Fruit fly (Drosophila melanogaster) whole organism, prepupa: ENCODE results near the gene CG8301.

Experiments used
- Blimp-1 ChIP-seq: fragments of 200-800 bp; sonication (Bioruptor generic); optimal IDR thresholded peaks from 3 replicates; lab custom pipeline; 2017; ENCODE audit warnings: missing biosample characterization, missing genetic modification characterization, mild to moderate bottlenecking, moderate library complexity, missing genetic modification reagents
- CG10631 ChIP-seq: fragments of 200-800 bp; sonication (Bioruptor generic); optimal IDR thresholded peaks from 2 replicates; lab custom pipeline; 2016; ENCODE audit warnings: missing biosample characterization, missing genetic modification characterization
- CG10669 ChIP-seq: fragments of 200-800 bp; sonication (Bioruptor generic); optimal IDR thresholded peaks from 3 replicates; lab custom pipeline; 2018; ENCODE audit warnings: missing biosample characterization, mild to moderate bottlenecking, missing genetic modification characterization, moderate library complexity
- CG11294 ChIP-seq: fragments of 200-800 bp; sonication (Bioruptor generic); IDR thresholded peaks from 2 replicates; pipeline ENCODE4 v1.3.6; 2022; ENCODE audit warnings: missing biosample characterization, missing genetic modification characterization
- CG11762 ChIP-seq: fragments of 200-800 bp; sonication (Bioruptor generic); optimal IDR thresholded peaks from 3 replicates; lab custom pipeline; 2016; ENCODE audit warnings: missing biosample characterization, missing genetic modification characterization; ENCODE audit not compliant: insufficient read depth
- CG11902 ChIP-seq: fragments of 200-800 bp; sonication (Bioruptor generic); optimal IDR thresholded peaks from 3 replicates; lab custom pipeline; 2016; ENCODE audit warnings: missing biosample characterization, missing genetic modification characterization
- CG16779 ChIP-seq: fragments of 200-800 bp; sonication (Bioruptor generic); optimal IDR thresholded peaks from 3 replicates; lab custom pipeline; 2017; ENCODE audit warnings: missing biosample characterization, mild to moderate bottlenecking, missing genetic modification characterization
- CG3032 ChIP-seq: fragments of 200-800 bp; optimal IDR thresholded peaks from 2 replicates; lab custom pipeline; 2019; ENCODE audit warnings: missing biosample characterization, mild to moderate bottlenecking, missing genetic modification characterization, moderate library complexity
- CG31627 ChIP-seq: fragments of 200-800 bp; sonication (Bioruptor generic); optimal IDR thresholded peaks from 3 replicates; lab custom pipeline; 2016; ENCODE audit warnings: missing biosample characterization, missing genetic modification characterization
- CG32006 ChIP-seq: fragments of 200-800 bp; sonication (Bioruptor generic); optimal IDR thresholded peaks from 3 replicates; lab custom pipeline; 2017; ENCODE audit warnings: missing biosample characterization, mild to moderate bottlenecking, missing genetic modification characterization
- CG34406 ChIP-seq: fragments of 200-800 bp; sonication (Bioruptor generic); optimal IDR thresholded peaks from 3 replicates; lab custom pipeline; 2016; ENCODE audit warnings: missing biosample characterization, missing genetic modification characterization
- CG6854 ChIP-seq: fragments of 200-800 bp; sonication (Bioruptor generic); optimal IDR thresholded peaks from 2 replicates; lab custom pipeline; 2017; ENCODE audit warnings: missing biosample characterization, mild to moderate bottlenecking, missing genetic modification characterization
- CG7368 ChIP-seq: fragments of 200-800 bp; sonication (Bioruptor generic); optimal IDR thresholded peaks from 3 replicates; lab custom pipeline; 2016; ENCODE audit warnings: missing biosample characterization, missing genetic modification characterization
- CG8319 ChIP-seq: fragments of 200-800 bp; sonication (Bioruptor generic); optimal IDR thresholded peaks from 3 replicates; lab custom pipeline; 2016; ENCODE audit warnings: missing biosample characterization, missing genetic modification characterization
- Eip75B ChIP-seq: fragments of 200-800 bp; sonication (Bioruptor generic); optimal IDR thresholded peaks from 3 replicates; lab custom pipeline; 2016; ENCODE audit warnings: missing biosample characterization, missing genetic modification characterization
- Eip78C ChIP-seq: fragments of 200-800 bp; sonication (Bioruptor generic); peaks from one replicate; lab custom pipeline; 2016; ENCODE audit warnings: missing biosample characterization, missing genetic modification characterization
- Ets96B ChIP-seq: fragments of 200-800 bp; optimal IDR thresholded peaks from 2 replicates; lab custom pipeline; 2019; ENCODE audit warnings: missing biosample characterization, mild to moderate bottlenecking, missing genetic modification characterization, moderate library complexity
- Hr38 ChIP-seq: sonication (Bioruptor generic); optimal IDR thresholded peaks from 2 replicates; lab custom pipeline; 2016; ENCODE audit warnings: missing biosample characterization, missing genetic modification characterization
- Hr39 ChIP-seq: fragments of 200-800 bp; sonication (Bioruptor generic); optimal IDR thresholded peaks from 2 replicates; lab custom pipeline; 2016; ENCODE audit warnings: missing biosample characterization, missing genetic modification characterization
- Hr4 ChIP-seq: fragments of 200-800 bp; sonication (Bioruptor generic); optimal IDR thresholded peaks from 3 replicates; lab custom pipeline; 2016; ENCODE audit warnings: missing biosample characterization, missing genetic modification characterization
- Met ChIP-seq: fragments of 200-800 bp; sonication (Bioruptor generic); optimal IDR thresholded peaks from 3 replicates; lab custom pipeline; 2016; ENCODE audit warnings: missing biosample characterization, missing genetic modification characterization
- Sox102F ChIP-seq: fragments of 200-800 bp; sonication (Bioruptor generic); optimal IDR thresholded peaks from 2 replicates; lab custom pipeline; 2016; ENCODE audit warnings: missing biosample characterization, mild to moderate bottlenecking, missing genetic modification characterization
- achi ChIP-seq: fragments of 200-800 bp; sonication (Bioruptor generic); optimal IDR thresholded peaks from 3 replicates; lab custom pipeline; 2016; ENCODE audit warnings: missing biosample characterization, missing genetic modification characterization
- acj6 ChIP-seq: fragments of 200-800 bp; sonication (Bioruptor generic); optimal IDR thresholded peaks from 3 replicates; lab custom pipeline; 2016; ENCODE audit warnings: missing biosample characterization, missing genetic modification characterization
- cyc ChIP-seq: fragments of 200-800 bp; sonication (Bioruptor generic); optimal IDR thresholded peaks from 3 replicates; lab custom pipeline; 2016; ENCODE audit warnings: missing biosample characterization, missing genetic modification characterization
- dsx ChIP-seq: fragments of 200-800 bp; optimal IDR thresholded peaks from 3 replicates; lab custom pipeline; 2019; ENCODE audit warnings: missing biosample characterization, mild to moderate bottlenecking, missing genetic modification characterization, moderate library complexity; ENCODE audit not compliant: poor library complexity, severe bottlenecking
- eg ChIP-seq: fragments of 200-800 bp; sonication (Bioruptor generic); IDR thresholded peaks from 3 replicates; pipeline ENCODE4 v1.3.6; 2022; ENCODE audit warnings: missing biosample characterization, missing genetic modification characterization
- esn ChIP-seq: fragments of 200-800 bp; sonication (Bioruptor generic); optimal IDR thresholded peaks from 2 replicates; lab custom pipeline; 2016; ENCODE audit warnings: missing biosample characterization, mild to moderate bottlenecking, missing genetic modification characterization, moderate library complexity
- fd59A ChIP-seq: fragments of 200-800 bp; sonication (Bioruptor generic); optimal IDR thresholded peaks from 2 replicates; lab custom pipeline; 2017; ENCODE audit warnings: missing biosample characterization, mild to moderate bottlenecking, missing genetic modification characterization, missing genetic modification reagents
- fd85E ChIP-seq: fragments of 200-800 bp; sonication (Bioruptor generic); optimal IDR thresholded peaks from 3 replicates; lab custom pipeline; 2016; ENCODE audit warnings: missing biosample characterization, missing genetic modification characterization
- lz ChIP-seq: fragments of 200-800 bp; sonication (Bioruptor generic); optimal IDR thresholded peaks from 3 replicates; lab custom pipeline; 2016; ENCODE audit warnings: missing biosample characterization, missing genetic modification characterization
- net ChIP-seq: fragments of 200-800 bp; sonication (Bioruptor generic); optimal IDR thresholded peaks from 3 replicates; lab custom pipeline; 2016; ENCODE audit warnings: missing biosample characterization, missing genetic modification characterization
- pdm3 ChIP-seq: fragments of 200-800 bp; sonication (Bioruptor generic); optimal IDR thresholded peaks from 3 replicates; lab custom pipeline; 2016; ENCODE audit warnings: missing biosample characterization, missing genetic modification characterization
- salr ChIP-seq, 2 experiments: fragments of 200-800 bp; sonication (Bioruptor generic); optimal IDR thresholded peaks; 3 replicates each; lab custom pipeline; 2016 to 2018; ENCODE audit warnings: missing biosample characterization in 2 of 2, missing genetic modification characterization in 2 of 2, mild to moderate bottlenecking in 1 of 2
- spab ChIP-seq: fragments of 200-800 bp; sonication (Bioruptor generic); optimal IDR thresholded peaks from 2 replicates; lab custom pipeline; 2017; ENCODE audit warnings: missing biosample characterization, mild to moderate bottlenecking, missing genetic modification characterization, missing genetic modification reagents
- ss ChIP-seq, 2 experiments: fragments of 200-800 bp; sonication (Bioruptor generic); optimal IDR thresholded peaks; 2 replicates in 1 of 2; 3 replicates in 1 of 2; lab custom pipeline; 2017 to 2018; ENCODE audit warnings: mild to moderate bottlenecking in 2 of 2, missing biosample characterization in 2 of 2, missing genetic modification characterization in 2 of 2, moderate library complexity in 1 of 2
- svp ChIP-seq: fragments of 200-800 bp; sonication (Bioruptor generic); peaks from one replicate; lab custom pipeline; 2016; ENCODE audit warnings: missing biosample characterization, missing genetic modification characterization
- topi ChIP-seq: fragments of 200-800 bp; sonication (Bioruptor generic); optimal IDR thresholded peaks from 3 replicates; lab custom pipeline; 2016; ENCODE audit warnings: missing biosample characterization, missing genetic modification characterization
- vri ChIP-seq: fragments of 200-800 bp; sonication (Bioruptor generic); optimal IDR thresholded peaks from 3 replicates; lab custom pipeline; 2016; ENCODE audit warnings: missing biosample characterization, mild to moderate bottlenecking, missing genetic modification characterization

The CG8301 gene

DNA sequence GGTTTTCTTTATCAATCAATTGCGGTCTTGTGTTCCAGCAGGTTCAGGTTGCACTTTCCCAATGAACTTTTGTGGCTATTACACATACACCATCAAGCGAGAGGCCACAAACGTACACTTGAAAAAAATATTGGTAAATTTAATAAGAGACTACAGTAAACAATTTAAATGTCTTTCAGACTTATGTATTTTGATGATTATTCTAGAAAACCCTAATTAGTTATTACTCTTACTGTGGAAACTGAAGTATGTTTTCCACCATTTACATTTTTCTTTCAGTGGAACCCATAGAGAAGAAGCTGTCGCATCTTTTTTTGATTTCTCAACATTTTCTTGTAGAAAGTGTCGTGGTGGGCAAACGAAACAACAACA is 47.0 kb upstream of the CG8301 start (continued):
- TF ChIP-seq Hr38 (GFP tag; lab: Kevin White, UChicago): peak; percentile 18
- peak; percentile 91 for TF ChIP-seq CG10631
- peak; percentile 88 for TF ChIP-seq CG34406 (GFP tag; lab: Kevin White, UChicago)
- TF ChIP-seq fd85E (GFP tag; lab: Kevin White, UChicago): peak; percentile 67
- TF ChIP-seq CG16779 (tag; lab: Kevin White, UChicago): no peak
- peak; percentile 90 for TF ChIP-seq svp (GFP tag; lab: Kevin White, UChicago)
- no peak for TF ChIP-seq CG6854 (GFP tag; lab: Kevin White, UChicago)
- peak; percentile 84 for TF ChIP-seq Ets96B (tag; lab: Kevin White, UChicago)
- peak; percentile 90 for TF ChIP-seq Sox102F
- TF ChIP-seq Hr4 (GFP tag; lab: Kevin White, UChicago): peak; percentile 95
- peak; percentile 92 for TF ChIP-seq Met (GFP tag; lab: Kevin White, UChicago)
- TF ChIP-seq achi: peak; percentile 92
- peak; percentile 93 for TF ChIP-seq esn (GFP tag; lab: Kevin White, UChicago)
- TF ChIP-seq CG10669 (GFP tag; lab: Kevin White, UChicago): peak; percentile 84
- peak; percentile 95 for TF ChIP-seq CG32006 (GFP tag; lab: Kevin White, UChicago)
- TF ChIP-seq cyc (GFP tag; lab: Kevin White, UChicago): peak; percentile 87
- TF ChIP-seq Blimp-1 (GFP tag; lab: Kevin White, UChicago): peak; percentile 61
- peak; percentile 78; the same call in 1 of the 2 replicates for TF ChIP-seq CG11294 (GFP tag; lab: Robert Waterston, UW)
- TF ChIP-seq salr (GFP tag; optimal IDR thresholded peaks at IDR 0.05; lab: Kevin White, UChicago): peak; percentile 69 to 92
- TF ChIP-seq acj6 (GFP tag; lab: Kevin White, UChicago): peak; percentile 92
- TF ChIP-seq topi (GFP tag; lab: Kevin White, UChicago): peak; percentile 90
- TF ChIP-seq fd59A (GFP tag; lab: Kevin White, UChicago): peak; percentile 82
- peak; percentile 91 for TF ChIP-seq Hr39 (GFP tag; lab: Kevin White, UChicago)
- TF ChIP-seq CG31627: peak; percentile 92
- peak; percentile 93 for TF ChIP-seq pdm3
- TF ChIP-seq eg (GFP tag; lab: Robert Waterston, UW): peak; percentile 94
- peak; percentile 83 for TF ChIP-seq CG8319 (GFP tag; lab: Kevin White, UChicago)
- TF ChIP-seq CG3032 (tag; lab: Kevin White, UChicago): peak; percentile 87
- TF ChIP-seq ss (GFP tag; optimal IDR thresholded peaks at IDR 0.05; lab: Kevin White, UChicago): peak in 1 of 2 experiments; percentile 57
- TF ChIP-seq Eip78C: peak; percentile 97
- peak; percentile 82 for TF ChIP-seq CG7368 (GFP tag; lab: Kevin White, UChicago)
- TF ChIP-seq vri (GFP tag; lab: Kevin White, UChicago): no peak
- peak; percentile 87 for TF ChIP-seq Eip75B (GFP tag; lab: Kevin White, UChicago)
- TF ChIP-seq dsx (GFP tag; lab: Kevin White, UChicago): peak; percentile 80
- TF ChIP-seq net (GFP tag; lab: Kevin White, UChicago): peak; percentile 91
- peak; percentile 83 for TF ChIP-seq CG11902 (GFP tag; lab: Kevin White, UChicago)
- TF ChIP-seq CG11762 (GFP tag; lab: Kevin White, UChicago): peak; percentile 81
- TF ChIP-seq lz (GFP tag; lab: Kevin White, UChicago): peak; percentile 87
- peak; percentile 79 for TF ChIP-seq spab (GFP tag; lab: Kevin White, UChicago)

dm6 chr3R:9534595-9535217 is 46.4 kb upstream of the CG8301 start:
- TF ChIP-seq Hr4 (GFP tag; lab: Kevin White, UChicago): no peak
- TF ChIP-seq dsx (GFP tag; lab: Kevin White, UChicago): peak; percentile 63
